Fruit fly (Drosophila melanogaster): Measurements from ENCODE around the gene CG9760.

dm6 chr3L:12127294-12128029 is 36.1 kb downstream of the CG9760 start, which contains the start of the genes Ir68b and CG34241:
- TF ChIP-seq Rel (GFP tag; optimal IDR thresholded peaks at IDR 0.05) (no peak), Rel (tag; optimal IDR thresholded peaks at IDR 0.05) (no peak), psq (GFP tag; optimal IDR thresholded peaks at IDR 0.05) (no peak), sage (GFP tag; optimal IDR thresholded peaks at IDR 0.05) (no peak), Hr78 (GFP tag; optimal IDR thresholded peaks at IDR 0.05) (no peak), CrebA (GFP tag; optimal IDR thresholded peaks at IDR 0.05; ENCODE audit: borderline replicate concordance) (no peak), h (GFP tag; optimal IDR thresholded peaks at IDR 0.05) (no peak), tai (GFP tag; optimal IDR thresholded peaks at IDR 0.05) (no peak)

All from whole organism, wandering third instar larva.